Worm (Caenorhabditis elegans): Measurements from ENCODE around the gene C25H3.14.

C25H3.14 gene

DNA sequence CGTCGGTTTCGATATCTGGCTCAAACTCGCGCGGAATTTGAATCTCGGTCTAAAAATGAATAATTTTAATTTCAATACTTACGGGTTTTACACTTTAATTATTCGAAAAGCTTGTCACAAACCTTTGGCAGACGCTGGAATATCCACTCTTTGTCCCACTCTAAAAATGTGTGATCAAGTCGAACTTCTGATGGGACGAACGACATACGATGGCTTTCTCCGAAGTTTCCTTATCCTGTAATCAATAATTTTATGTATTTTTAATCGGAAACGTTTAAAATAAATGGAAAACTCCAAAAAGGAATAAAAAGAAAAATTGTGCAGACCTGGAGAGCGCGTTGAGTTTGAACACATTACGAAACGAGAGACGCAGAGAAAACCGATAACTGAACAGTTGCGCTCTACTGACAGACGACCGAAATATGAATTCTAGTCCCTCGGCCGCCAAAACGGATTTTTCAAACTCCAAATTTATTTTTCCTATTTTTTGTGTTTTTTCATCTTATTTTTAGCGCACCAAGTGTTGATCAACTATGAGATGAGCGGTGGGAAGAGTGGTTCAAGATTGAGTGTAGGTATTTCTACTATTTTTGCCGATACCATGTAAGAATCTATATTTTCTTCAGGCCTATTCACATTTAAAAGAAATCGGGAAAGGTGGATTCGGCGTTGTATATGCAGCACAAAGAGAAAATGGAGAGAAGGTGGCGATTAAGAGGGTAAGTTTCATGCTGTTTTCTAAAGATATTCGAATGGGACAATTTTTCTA lies 45.5 kb upstream of the C25H3.14 start, which contains the start of the genes sam-4, F59E12.17 and zyg-1 (continued):
- peak; percentile 85 for TF ChIP-seq C16A3.4 (tag; optimal IDR thresholded peaks at IDR 0.05)
- TF ChIP-seq nhr-19 (GFP tag; conservative IDR thresholded peaks at IDR 0.05) = 0 out of 2 replicates have a peak, but pooled peaks have one; percentile 20
- TF ChIP-seq ceh-90 (tag; optimal IDR thresholded peaks at IDR 0.05) = peak; percentile 57
- TF ChIP-seq elt-2 (tag; optimal IDR thresholded peaks at IDR 0.05) = no peak
- peak; percentile 77 for TF ChIP-seq lir-3 (tag; optimal IDR thresholded peaks at IDR 0.05; ENCODE audit: poor library complexity)
- no peak for TF ChIP-seq pax-3 (tag; optimal IDR thresholded peaks at IDR 0.05)
- no peak for TF ChIP-seq jun-1 (tag; optimal IDR thresholded peaks at IDR 0.05)
- TF ChIP-seq nhr-237 (tag; optimal IDR thresholded peaks at IDR 0.05) = no peak
- no peak for TF ChIP-seq zip-4 (GFP tag; optimal IDR thresholded peaks at IDR 0.05)
- TF ChIP-seq unc-130 (tag; optimal IDR thresholded peaks at IDR 0.05) = no peak
- no peak for TF ChIP-seq nhr-84 (tag; optimal IDR thresholded peaks at IDR 0.05)
- TF ChIP-seq lsy-2 (tag; optimal IDR thresholded peaks at IDR 0.05) = peak; percentile 56 to 86
- no peak for TF ChIP-seq hlh-4 (tag; optimal IDR thresholded peaks at IDR 0.05)
- TF ChIP-seq dsc-1 (tag; optimal IDR thresholded peaks at IDR 0.05) = no peak
- peak; percentile 61 for TF ChIP-seq nhr-20 (tag; optimal IDR thresholded peaks at IDR 0.05)
- no peak for TF ChIP-seq ztf-4 (tag; optimal IDR thresholded peaks at IDR 0.05)
- no peak for TF ChIP-seq ztf-11 (tag; optimal IDR thresholded peaks at IDR 0.05)
- no peak for TF ChIP-seq sptf-1 (tag; optimal IDR thresholded peaks at IDR 0.05)
- TF ChIP-seq snu-23 (GFP tag; optimal IDR thresholded peaks at IDR 0.05) = peak; percentile 68
- TF ChIP-seq tlp-1 (tag; optimal IDR thresholded peaks at IDR 0.05) = no peak
- no peak for TF ChIP-seq pag-3 (tag; optimal IDR thresholded peaks at IDR 0.05; ENCODE audit: borderline replicate concordance, insufficient read depth)
- TF ChIP-seq F16B12.6 (tag; optimal IDR thresholded peaks at IDR 0.05) = peak; percentile 57
- no peak for TF ChIP-seq alr-1 (tag; optimal IDR thresholded peaks at IDR 0.05; ENCODE audit: borderline replicate concordance)
- peak; percentile 47 for TF ChIP-seq xbp-1 (tag; optimal IDR thresholded peaks at IDR 0.05)
- no peak for TF ChIP-seq pqm-1 (tag; optimal IDR thresholded peaks at IDR 0.05)
- TF ChIP-seq C34B4.2 (tag; optimal IDR thresholded peaks at IDR 0.05) = no peak
- no peak for TF ChIP-seq unc-98 (GFP tag; IDR thresholded peaks at IDR 0.05)
- TF ChIP-seq nhr-47 (tag; optimal IDR thresholded peaks at IDR 0.05) = peak; percentile 50
- TF ChIP-seq swsn-7 (tag; optimal IDR thresholded peaks at IDR 0.05) = peak; percentile 28
- no peak for TF ChIP-seq lin-14 (GFP tag; optimal IDR thresholded peaks at IDR 0.05)
- no peak for TF ChIP-seq zag-1 (tag; optimal IDR thresholded peaks at IDR 0.05)
- TF ChIP-seq nhr-85 (tag) = peak; percentile 74
- TF ChIP-seq elt-3 (tag; optimal IDR thresholded peaks at IDR 0.05) = peak in 1 of 6 experiments; percentile 20
- TF ChIP-seq blmp-1 (tag; optimal IDR thresholded peaks at IDR 0.05) = no peak
- TF ChIP-seq lin-15B (tag; optimal IDR thresholded peaks at IDR 0.05) = peak; percentile 86
- no peak for TF ChIP-seq egl-27 (tag; optimal IDR thresholded peaks at IDR 0.05)
- TF ChIP-seq grh-1 (GFP tag; IDR thresholded peaks at IDR 0.05) = no peak
- peak; percentile 80 to 90 for TF ChIP-seq lin-35 (GFP tag; optimal IDR thresholded peaks at IDR 0.05)
- no peak for TF ChIP-seq Y116A8C.19 (tag; optimal IDR thresholded peaks at IDR 0.05; ENCODE audit: borderline replicate concordance)
- TF ChIP-seq dpl-1 (GFP tag; optimal IDR thresholded peaks at IDR 0.05) = peak; percentile 68 to 87 (median 77)
- TF ChIP-seq skn-1 (tag; optimal IDR thresholded peaks at IDR 0.05) = peak; percentile 81
- TF ChIP-seq isw-1 (GFP tag; IDR thresholded peaks at IDR 0.05) = peak; percentile 41
- TF ChIP-seq ceh-63 (GFP tag; optimal IDR thresholded peaks at IDR 0.05) = no peak
- peak; percentile 65 for TF ChIP-seq mep-1 (tag; optimal IDR thresholded peaks at IDR 0.05)
- TF ChIP-seq mab-9 (GFP tag; IDR thresholded peaks at IDR 0.05) = no peak
- TF ChIP-seq fkh-4 (tag; optimal IDR thresholded peaks at IDR 0.05; ENCODE audit: borderline replicate concordance) = no peak
- peak; percentile 78 to 83 for TF ChIP-seq efl-1 (optimal IDR thresholded peaks at IDR 0.05)
- TF ChIP-seq efl-1 (GFP tag; optimal IDR thresholded peaks at IDR 0.05 in 1 of 2) = peak; percentile 85 to 98
- TF ChIP-seq tbx-2 (tag; optimal IDR thresholded peaks at IDR 0.05) = peak; percentile 52
- no peak for TF ChIP-seq nhr-77 (tag; optimal IDR thresholded peaks at IDR 0.05)
- no peak for TF ChIP-seq egl-13 (tag; optimal IDR thresholded peaks at IDR 0.05)
- TF ChIP-seq ama-1 (optimal IDR thresholded peaks at IDR 0.05) = no peak

Measured in whole organism, L1 larva.